Worm (Caenorhabditis elegans) whole organism, L4 larva: ENCODE data around the gene sdz-27.

Source experiments
- F10B5.3 ChIP-seq: sonication (generic microtip); optimal IDR thresholded peaks from 2 replicates; lab custom pipeline; 2016; ENCODE audit warnings: mild to moderate bottlenecking, missing genetic modification characterization, missing compliant biosample characterization
- F37D6.2 ChIP-seq: sonication (generic microtip); optimal IDR thresholded peaks from 2 replicates; lab custom pipeline; 2016; ENCODE audit warnings: mild to moderate bottlenecking, missing genetic modification characterization, missing compliant biosample characterization
- Y105C5A.15 ChIP-seq: fragments of 200-800 bp; sonication (Bioruptor generic); IDR thresholded peaks from 2 replicates; pipeline ENCODE4 v1.3.6; 2022; ENCODE audit warnings: missing genetic modification characterization, missing compliant biosample characterization
- Y5F2A.4 ChIP-seq: fragments of 200-800 bp; sonication (Bioruptor generic); optimal IDR thresholded peaks from 2 replicates; lab custom pipeline; 2018; ENCODE audit warnings: mild to moderate bottlenecking, missing genetic modification characterization, missing compliant biosample characterization
- Y75B8A.6 ChIP-seq: fragments of 200-800 bp; sonication (Bioruptor generic); IDR thresholded peaks from 2 replicates; pipeline ENCODE4 v1.3.6; 2022; ENCODE audit warnings: missing genetic modification reagents, missing genetic modification characterization, missing compliant biosample characterization
- ZK337.2 ChIP-seq: fragments of 200-800 bp; sonication (Bioruptor generic); IDR thresholded peaks from 2 replicates; pipeline ENCODE4 v1.3.6; 2022; ENCODE audit warnings: missing genetic modification reagents, missing genetic modification characterization, missing compliant biosample characterization
- aha-1 ChIP-seq: fragments of 150-350 bp; peaks from one replicate; lab custom pipeline; 2014; ENCODE audit warnings: missing biosample characterization, missing genetic modification characterization
- ama-1 ChIP-seq: fragments of 150-350 bp; optimal IDR thresholded peaks from 2 replicates; lab custom pipeline; 2014; ENCODE audit warnings: inconsistent platforms, mixed read lengths
- arid-1 ChIP-seq: fragments of 200-800 bp; sonication (Bioruptor generic); conservative IDR thresholded peaks from 2 replicates; pipeline ENCODE4 v1.3.6; 2022; ENCODE audit warnings: missing genetic modification reagents, missing genetic modification characterization, missing compliant biosample characterization
- attf-4 ChIP-seq: sonication (generic microtip); optimal IDR thresholded peaks from 3 replicates; lab custom pipeline; 2017; ENCODE audit warnings: missing biosample characterization, missing genetic modification characterization
- ceh-20 ChIP-seq: fragments of 200-800 bp; sonication (Bioruptor generic); IDR thresholded peaks from 2 replicates; pipeline ENCODE4 v1.3.6; 2022; ENCODE audit warnings: missing genetic modification reagents, missing genetic modification characterization, missing compliant biosample characterization
- ceh-32 ChIP-seq: sonication (generic microtip); optimal IDR thresholded peaks from 2 replicates; lab custom pipeline; 2016; ENCODE audit warnings: mild to moderate bottlenecking, missing genetic modification characterization, missing compliant biosample characterization; ENCODE audit not compliant: poor library complexity
- cey-2 ChIP-seq: sonication (generic microtip); optimal IDR thresholded peaks from 3 replicates; lab custom pipeline; 2017; ENCODE audit warnings: missing genetic modification characterization, mild to moderate bottlenecking, missing compliant biosample characterization, antibody characterized with exemption, borderline replicate concordance; ENCODE audit not compliant: insufficient read depth
- dpl-1 ChIP-seq: fragments of 150-350 bp; optimal IDR thresholded peaks from 2 replicates; lab custom pipeline; 2014; ENCODE audit warnings: missing biosample characterization, missing genetic modification reagents, missing genetic modification characterization
- duxl-1 ChIP-seq: sonication (generic microtip); optimal IDR thresholded peaks from 2 replicates; lab custom pipeline; 2016; ENCODE audit warnings: mild to moderate bottlenecking, missing genetic modification characterization, moderate library complexity, missing compliant biosample characterization; ENCODE audit not compliant: poor library complexity
- gei-8 ChIP-seq: fragments of 200-800 bp; sonication (Bioruptor generic); optimal IDR thresholded peaks from 2 replicates; lab custom pipeline; 2018; ENCODE audit warnings: mild to moderate bottlenecking, missing genetic modification characterization, missing compliant biosample characterization
- hif-1 ChIP-seq, 2 experiments: sonication (generic microtip); optimal IDR thresholded peaks; 2 replicates each; lab custom pipeline; 2016 to 2017; ENCODE audit warnings: missing compliant biosample characterization in 2 of 2, missing genetic modification characterization in 2 of 2, missing genetic modification reagents in 2 of 2, missing genotype in 2 of 2, mild to moderate bottlenecking in 1 of 2
- hlh-30 ChIP-seq: sonication (generic microtip); optimal IDR thresholded peaks from 2 replicates; lab custom pipeline; 2017; ENCODE audit warnings: antibody characterized with exemption, mild to moderate bottlenecking, missing genetic modification characterization, missing compliant biosample characterization; ENCODE audit not compliant: insufficient read depth
- lim-7 ChIP-seq: fragments of 200-800 bp; sonication (Bioruptor generic); IDR thresholded peaks from 2 replicates; pipeline ENCODE4 v1.3.6; 2022; ENCODE audit warnings: missing genetic modification characterization, missing compliant biosample characterization
- lin-38 ChIP-seq: fragments of 200-800 bp; sonication (Bioruptor generic); IDR thresholded peaks from 2 replicates; pipeline ENCODE4 v1.3.6; 2022; ENCODE audit warnings: missing genetic modification reagents, missing genetic modification characterization, missing compliant biosample characterization
- lin-39 ChIP-seq: fragments of 150-350 bp; optimal IDR thresholded peaks from 2 replicates; lab custom pipeline; 2014; ENCODE audit warnings: missing biosample characterization, missing genetic modification reagents, missing genetic modification characterization
- lsy-2 ChIP-seq, 2 experiments: fragments of 150-350 bp in 1 of 2; sonication (generic microtip) in 1 of 2; optimal IDR thresholded peaks; 2 replicates each; lab custom pipeline; 2014 to 2017; ENCODE audit warnings: missing biosample characterization in 2 of 2, missing genetic modification characterization in 2 of 2
- mdl-1 ChIP-seq, 2 experiments: fragments of 150-350 bp in 1 of 2; sonication (generic microtip) in 1 of 2; optimal IDR thresholded peaks; 2 replicates each; lab custom pipeline; 2014 to 2017; ENCODE audit warnings: missing biosample characterization in 2 of 2, missing genetic modification characterization in 2 of 2
- mdt-29 ChIP-seq: fragments of 200-800 bp; sonication (Bioruptor generic); IDR thresholded peaks from 2 replicates; pipeline ENCODE4 v1.3.6; 2022; ENCODE audit warnings: missing genetic modification reagents, missing genetic modification characterization, missing compliant biosample characterization
- mep-1 ChIP-seq: fragments of 150-350 bp; sonication (generic microtip); optimal IDR thresholded peaks from 3 replicates; lab custom pipeline; 2014; ENCODE audit warnings: missing biosample characterization, missing genetic modification characterization
- nhr-111 ChIP-seq: fragments of 200-800 bp; sonication (Bioruptor generic); optimal IDR thresholded peaks from 2 replicates; lab custom pipeline; 2018; ENCODE audit warnings: mild to moderate bottlenecking, missing genetic modification characterization, missing compliant biosample characterization
- nhr-25 ChIP-seq: sonication (generic microtip); optimal IDR thresholded peaks from 2 replicates; lab custom pipeline; 2017; ENCODE audit warnings: missing genetic modification characterization, mild to moderate bottlenecking, missing compliant biosample characterization, antibody characterized with exemption, moderate library complexity, borderline replicate concordance; ENCODE audit not compliant: insufficient read depth
- nhr-41 ChIP-seq: fragments of 200-800 bp; sonication (Bioruptor generic); IDR thresholded peaks from 2 replicates; pipeline ENCODE4 v1.3.6; 2022; ENCODE audit warnings: missing genetic modification reagents, missing genetic modification characterization, missing compliant biosample characterization
- nhr-6 ChIP-seq: fragments of 150-350 bp; optimal IDR thresholded peaks from 2 replicates; lab custom pipeline; 2014; ENCODE audit warnings: missing biosample characterization, missing genetic modification characterization
- nhr-76 ChIP-seq: fragments of 150-350 bp; optimal IDR thresholded peaks from 2 replicates; lab custom pipeline; 2014; ENCODE audit warnings: missing biosample characterization, missing genetic modification characterization
- pqm-1 ChIP-seq: sonication (generic microtip); optimal IDR thresholded peaks from 2 replicates; lab custom pipeline; 2017; ENCODE audit warnings: missing biosample characterization, missing genetic modification characterization
- rbr-2 ChIP-seq: sonication (generic microtip); optimal IDR thresholded peaks from 2 replicates; lab custom pipeline; 2016; ENCODE audit warnings: missing genotype, missing genetic modification characterization, missing compliant biosample characterization
- set-16 ChIP-seq: fragments of 200-800 bp; sonication (Bioruptor generic); IDR thresholded peaks from 2 replicates; pipeline ENCODE4 v1.3.6; 2022; ENCODE audit warnings: missing genetic modification reagents, missing genetic modification characterization, missing compliant biosample characterization
- tra-1 ChIP-seq: fragments of 200-800 bp; sonication (Bioruptor generic); IDR thresholded peaks from 2 replicates; pipeline ENCODE4 v1.3.6; 2022; ENCODE audit warnings: missing genetic modification reagents, missing genetic modification characterization, missing compliant biosample characterization
- unc-62 ChIP-seq, 3 experiments: fragments of 150-350 bp in 1 of 3; sonication (generic microtip); optimal IDR thresholded peaks in 2 of 3; peaks in 1 of 3; 1 replicate in 1 of 3; 2 replicates in 2 of 3; lab custom pipeline; 2014 to 2017; ENCODE audit warnings: missing biosample characterization in 3 of 3, missing genetic modification characterization in 3 of 3, missing genetic modification reagents in 3 of 3, missing genotype in 1 of 3
- zfp-2 ChIP-seq: sonication (generic microtip); optimal IDR thresholded peaks from 2 replicates; lab custom pipeline; 2016; ENCODE audit warnings: mild to moderate bottlenecking, missing genetic modification characterization, missing compliant biosample characterization

sdz-27 gene

DNA sequence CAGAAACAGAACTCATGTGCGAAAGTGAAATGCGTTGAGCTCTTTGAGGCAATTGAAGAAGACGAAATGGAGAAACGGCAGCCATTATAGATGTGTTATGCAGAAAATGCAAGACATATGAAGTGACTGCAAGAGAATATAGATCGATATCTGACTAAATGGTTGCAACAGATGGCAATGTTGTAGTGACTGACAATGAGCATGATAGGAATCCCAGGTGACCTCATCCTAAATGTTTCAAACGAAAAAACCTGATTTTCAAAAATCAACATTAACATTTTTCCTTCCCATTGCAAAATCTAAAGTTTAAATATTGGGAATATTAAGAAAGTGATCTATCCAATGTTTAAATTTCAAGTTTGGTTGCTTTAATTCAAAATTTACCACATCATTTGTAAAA lies 26.1 kb upstream of the sdz-27 start, which contains the start of gene C08F8.15:
C08F8.15 (minus strand) TSS at position 101 of the 400 bp plus-strand sequence.
- TF ChIP-seq mdt-29 (GFP tag; lab: Robert Waterston, UW): no peak
- no peak for TF ChIP-seq ama-1 (lab: Kevin White, UChicago)
- TF ChIP-seq Y5F2A.4: no peak
- no peak for TF ChIP-seq ceh-20 (GFP tag; lab: Robert Waterston, UW)
- no peak for TF ChIP-seq arid-1
- no peak for TF ChIP-seq nhr-25 (tag; lab: Kevin White, UChicago)
- no peak for TF ChIP-seq mep-1 (tag; lab: Kevin White, UChicago)
- TF ChIP-seq lsy-2 (tag; optimal IDR thresholded peaks at IDR 0.05; lab: Kevin White, UChicago): no peak
- TF ChIP-seq duxl-1: no peak
- TF ChIP-seq gei-8 (GFP tag; lab: Kevin White, UChicago): no peak
- TF ChIP-seq pqm-1 (tag; lab: Kevin White, UChicago): no peak
- no peak for TF ChIP-seq F37D6.2
- TF ChIP-seq Y105C5A.15 (GFP tag; lab: Robert Waterston, UW): no peak
- TF ChIP-seq nhr-76 (tag; lab: Kevin White, UChicago): no peak
- no peak for TF ChIP-seq zfp-2 (tag; lab: Kevin White, UChicago)
- no peak for TF ChIP-seq rbr-2 (tag; lab: Kevin White, UChicago)

DNA sequence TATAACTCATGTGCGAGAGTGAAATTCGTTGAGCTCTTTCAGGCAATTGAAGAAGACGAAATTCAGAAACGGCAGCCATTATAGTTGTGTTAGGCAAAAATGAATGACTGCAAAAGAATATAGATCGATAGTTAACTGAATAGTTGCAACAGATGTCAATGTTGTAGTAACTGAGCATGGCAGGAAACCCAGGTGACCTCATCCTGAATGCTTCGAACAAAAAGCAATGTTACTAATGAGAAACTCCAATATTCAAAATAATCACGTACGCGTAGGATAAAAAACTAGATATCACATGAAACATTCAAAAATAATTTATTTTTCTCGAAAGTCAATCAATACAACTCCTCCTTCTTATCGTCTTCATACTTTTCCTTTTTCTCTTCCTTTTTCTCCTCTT lies 24.4 kb upstream of the sdz-27 start, which contains the start of gene fbxb-9:
fbxb-9 (minus strand) TSS at position 101 of the 400 bp plus-strand sequence.
- no peak for TF ChIP-seq lin-38 (GFP tag; lab: Robert Waterston, UW)
- TF ChIP-seq mdl-1 (tag; optimal IDR thresholded peaks at IDR 0.05; lab: Kevin White, UChicago): no peak
- TF ChIP-seq hlh-30: no peak
- TF ChIP-seq nhr-41 (GFP tag; lab: Robert Waterston, UW): no peak
- TF ChIP-seq nhr-6 (tag; lab: Kevin White, UChicago): no peak

ce11 chrIV:11164831-11165230 lies 22.0 kb upstream of the sdz-27 start, which contains the start of gene C08F8.6:
Gene C08F8.6, minus strand, starts transcription at chrIV:11164931.
- TF ChIP-seq set-16 (no peak), ZK337.2 (GFP tag; lab: Robert Waterston, UW) (no peak), rbr-2 (tag; lab: Kevin White, UChicago) (no peak), ceh-32 (no peak), Y105C5A.15 (GFP tag; lab: Robert Waterston, UW) (no peak), nhr-111 (GFP tag; lab: Kevin White, UChicago) (no peak), lin-39 (no peak), Y75B8A.6 (GFP tag; lab: Robert Waterston, UW) (no peak), hif-1 (tag; optimal IDR thresholded peaks at IDR 0.05; lab: Kevin White, UChicago) (no peak), dpl-1 (GFP tag; lab: Kevin White, UChicago) (no peak), lim-7 (no peak), nhr-76 (tag; lab: Kevin White, UChicago) (no peak), tra-1 (no peak), cey-2 (tag; lab: Kevin White, UChicago) (no peak), F10B5.3 (tag; lab: Kevin White, UChicago) (no peak), attf-4 (no peak)

ce11 chrIV:11169652-11170051 lies 17.2 kb upstream of the sdz-27 start, which contains the start of gene nhr-67:
Gene nhr-67, plus strand, starts transcription at chrIV:11169748.
- TF ChIP-seq aha-1 (peak; percentile 98), lim-7 (no peak), unc-62 (GFP tag; optimal IDR thresholded peaks at IDR 0.05 in 1 of 2; lab: Kevin White, UChicago) (peak in 1 of 2 experiments; percentile 43), unc-62 (tag; optimal IDR thresholded peaks at IDR 0.05; lab: Kevin White, UChicago) (no peak)
